Worm (Caenorhabditis elegans) whole organism, early embryonic: ENCODE data around the gene cal-1.

Source experiments
- B0310.2 ChIP-seq: sonication (generic microtip); optimal IDR thresholded peaks from 2 replicates; lab custom pipeline; 2016; ENCODE audit warnings: mild to moderate bottlenecking, missing genetic modification characterization, missing compliant biosample characterization
- F13C5.2 ChIP-seq: sonication (generic microtip); optimal IDR thresholded peaks from 2 replicates; lab custom pipeline; 2017; ENCODE audit warnings: mild to moderate bottlenecking, missing genetic modification characterization, inconsistent platforms, missing compliant biosample characterization
- aly-1 ChIP-seq: sonication (generic microtip); optimal IDR thresholded peaks from 2 replicates; lab custom pipeline; 2016; ENCODE audit warnings: missing genetic modification characterization, missing compliant biosample characterization
- ama-1 ChIP-seq: fragments of 150-350 bp; optimal IDR thresholded peaks from 2 replicates; lab custom pipeline; 2014
- ceh-13 ChIP-seq: fragments of 200-800 bp; sonication (Bioruptor generic); optimal IDR thresholded peaks from 2 replicates; lab custom pipeline; 2018; ENCODE audit warnings: mild to moderate bottlenecking, missing genetic modification characterization, missing compliant biosample characterization
- ceh-36 ChIP-seq: sonication (generic microtip); optimal IDR thresholded peaks from 2 replicates; lab custom pipeline; 2016; ENCODE audit warnings: missing genetic modification characterization, inconsistent platforms, missing compliant biosample characterization
- ets-7 ChIP-seq: sonication (generic microtip); optimal IDR thresholded peaks from 2 replicates; lab custom pipeline; 2016; ENCODE audit warnings: missing genotype, missing genetic modification characterization, missing compliant biosample characterization
- flt-1 ChIP-seq: fragments of 200-800 bp; sonication (Bioruptor generic); IDR thresholded peaks from 2 replicates; pipeline ENCODE4 v1.3.6; 2022; ENCODE audit warnings: missing genetic modification characterization, missing compliant biosample characterization
- hmbx-1 ChIP-seq: sonication (generic microtip); optimal IDR thresholded peaks from 2 replicates; lab custom pipeline; 2016; ENCODE audit warnings: mild to moderate bottlenecking, missing genetic modification characterization, missing compliant biosample characterization
- hmg-4 ChIP-seq: fragments of 200-800 bp; sonication (Bioruptor generic); optimal IDR thresholded peaks from 2 replicates; lab custom pipeline; 2018; ENCODE audit warnings: mild to moderate bottlenecking, missing genetic modification characterization, missing compliant biosample characterization
- hnd-1 ChIP-seq: sonication (generic microtip); optimal IDR thresholded peaks from 2 replicates; lab custom pipeline; 2016; ENCODE audit warnings: missing genetic modification characterization, missing compliant biosample characterization
- pes-1 ChIP-seq: fragments of 200-800 bp; sonication (Bioruptor generic); IDR thresholded peaks from 2 replicates; pipeline ENCODE4 v1.3.6; 2022; ENCODE audit warnings: missing genetic modification reagents, missing genetic modification characterization, missing compliant biosample characterization
- scrt-1 ChIP-seq: fragments of 200-800 bp; sonication (Bioruptor generic); IDR thresholded peaks from 2 replicates; pipeline ENCODE4 v1.3.6; 2022; ENCODE audit warnings: missing genetic modification characterization, missing compliant biosample characterization
- tbx-11 ChIP-seq: fragments of 200-800 bp; sonication (Bioruptor generic); IDR thresholded peaks from 2 replicates; pipeline ENCODE4 v1.3.6; 2022; ENCODE audit warnings: missing genetic modification characterization, missing compliant biosample characterization

DNA sequence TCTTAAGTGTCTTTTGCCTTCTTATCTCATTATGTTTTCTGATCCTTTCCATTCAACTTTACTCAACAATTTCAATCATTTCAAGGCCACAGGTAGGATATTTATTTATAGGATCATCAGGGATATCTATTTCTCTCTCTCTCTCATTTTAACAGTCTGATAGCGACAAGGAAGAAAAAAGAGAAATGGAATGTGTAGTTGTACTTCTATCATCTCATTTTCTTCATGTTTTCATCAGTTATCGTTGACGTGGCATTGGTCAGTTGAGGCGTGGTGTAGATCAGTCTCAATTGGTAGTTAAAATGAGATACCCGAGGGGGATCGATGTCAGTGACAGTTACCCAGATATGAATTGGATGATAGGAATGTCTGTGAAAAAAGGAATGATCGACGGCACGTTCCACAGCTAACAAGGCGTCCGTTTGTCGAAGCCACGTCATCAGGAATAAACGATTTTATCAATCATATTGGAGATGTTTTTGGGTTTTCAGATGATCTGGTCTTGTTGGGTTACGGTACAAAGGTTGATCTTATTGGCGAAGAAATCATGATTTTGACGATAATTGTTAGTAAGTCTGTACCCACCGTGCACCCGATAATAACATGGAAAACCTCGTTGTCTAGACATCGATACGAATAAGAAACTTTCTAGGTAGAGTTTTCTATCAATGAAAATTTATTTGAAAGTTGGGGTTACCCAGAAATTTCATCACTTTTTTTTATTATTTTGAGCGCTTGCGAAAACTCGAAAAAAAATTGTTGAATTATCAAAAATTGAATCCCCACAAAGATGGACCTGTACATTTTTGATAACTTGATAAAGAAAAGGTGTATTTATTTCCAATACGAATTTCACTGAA lies 37.4 kb upstream of the cal-1 start:
- TF ChIP-seq ama-1 (lab: Kevin White, UChicago) (no peak), ets-7 (tag; lab: Kevin White, UChicago) (no peak), ceh-36 (no peak), hmbx-1 (tag; lab: Kevin White, UChicago) (no peak), scrt-1 (no peak), hmg-4 (GFP tag; lab: Kevin White, UChicago) (no peak), B0310.2 (tag; lab: Kevin White, UChicago) (no peak), aly-1 (tag; lab: Kevin White, UChicago) (no peak), pes-1 (GFP tag; lab: Robert Waterston, UW) (no peak), flt-1 (GFP tag; lab: Robert Waterston, UW) (no peak), F13C5.2 (tag; lab: Kevin White, UChicago) (no peak), tbx-11 (GFP tag; lab: Robert Waterston, UW) (no peak), hnd-1 (tag; lab: Kevin White, UChicago) (no peak), ceh-13 (GFP tag; lab: Kevin White, UChicago) (no peak)
